Fruit fly (Drosophila melanogaster): Measurements from ENCODE around the gene RPA2.

DNA sequence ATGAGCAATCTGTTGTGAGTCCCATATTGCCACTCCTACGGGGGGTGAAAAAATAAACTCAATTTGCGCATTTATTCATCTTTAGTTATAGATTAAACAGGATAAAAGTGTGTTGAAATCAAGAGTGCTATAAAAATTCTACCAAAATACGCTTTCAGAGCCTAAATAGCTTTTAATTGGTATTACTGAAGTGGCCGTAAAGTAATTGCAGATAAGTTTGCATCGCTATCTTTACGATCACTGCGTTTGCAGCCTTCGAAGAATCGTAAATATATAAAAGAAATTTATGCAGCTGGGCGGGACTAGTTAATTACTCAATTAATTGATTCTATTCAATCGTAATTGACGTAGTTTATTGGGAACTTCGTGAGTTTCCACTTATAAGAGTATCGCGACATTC lies 38.7 kb downstream of the RPA2 start:
- no peak for TF ChIP-seq CG6765 (GFP tag; optimal IDR thresholded peaks at IDR 0.05)
- TF ChIP-seq CG11093 (GFP tag; IDR thresholded peaks at IDR 0.05): no peak
- no peak for TF ChIP-seq Vsx1 (GFP tag; optimal IDR thresholded peaks at IDR 0.05)
- no peak for TF ChIP-seq Blimp-1 (GFP tag; optimal IDR thresholded peaks at IDR 0.05)
- TF ChIP-seq CG12071 (GFP tag; optimal IDR thresholded peaks at IDR 0.05): no peak
- no peak for TF ChIP-seq luna (GFP tag; optimal IDR thresholded peaks at IDR 0.05)
- TF ChIP-seq zf30C (GFP tag; optimal IDR thresholded peaks at IDR 0.05): no peak
